Fruit fly (Drosophila melanogaster): Measurements from ENCODE around the gene CG5877.

The CG5877 gene

dm6 chrX:15309918-15310317, 17.1 kb downstream of the CG5877 start (continued):
- no peak for TF ChIP-seq Asciz (GFP tag; optimal IDR thresholded peaks at IDR 0.05)
- TF ChIP-seq maf-S (GFP tag; optimal IDR thresholded peaks at IDR 0.05), result no peak
- no peak for TF ChIP-seq CG10274 (GFP tag; optimal IDR thresholded peaks at IDR 0.05)
- TF ChIP-seq ssp (GFP tag; IDR thresholded peaks at IDR 0.05), result no peak
- TF ChIP-seq slp2 (GFP tag; optimal IDR thresholded peaks at IDR 0.05), result no peak
- TF ChIP-seq stc (GFP tag; IDR thresholded peaks at IDR 0.05), result peak; percentile 34; the same call in 1 of the 2 replicates
- TF ChIP-seq CG30020 (tag; optimal IDR thresholded peaks at IDR 0.05), result no peak
- TF ChIP-seq ash1 (GFP tag; optimal IDR thresholded peaks at IDR 0.05), result no peak
- no peak for TF ChIP-seq Ets65A (GFP tag)
- TF ChIP-seq CG15696 (tag; optimal IDR thresholded peaks at IDR 0.05), result no peak
- peak; percentile 53 for TF ChIP-seq CG2678 (tag; optimal IDR thresholded peaks at IDR 0.05)
- no peak for TF ChIP-seq ems (GFP tag; optimal IDR thresholded peaks at IDR 0.05)
- TF ChIP-seq CG16779 (GFP tag; IDR thresholded peaks at IDR 0.05), result no peak
- no peak for TF ChIP-seq CG8359 (GFP tag; optimal IDR thresholded peaks at IDR 0.05; ENCODE audit: borderline replicate concordance)
- no peak for TF ChIP-seq pita (GFP tag; optimal IDR thresholded peaks at IDR 0.05)
- TF ChIP-seq exex (tag; optimal IDR thresholded peaks at IDR 0.05), result no peak
- TF ChIP-seq CG16863 (GFP tag; optimal IDR thresholded peaks at IDR 0.05), result no peak
- no peak for TF ChIP-seq CG33557 (GFP tag; optimal IDR thresholded peaks at IDR 0.05)
- TF ChIP-seq CG10431 (GFP tag; optimal IDR thresholded peaks at IDR 0.05), result no peak
- no peak for TF ChIP-seq NFAT (GFP tag; IDR thresholded peaks at IDR 0.05)
- no peak for TF ChIP-seq CG1529 (GFP tag; optimal IDR thresholded peaks at IDR 0.05)
- no peak for TF ChIP-seq tio (GFP tag; optimal IDR thresholded peaks at IDR 0.05)
- no peak for TF ChIP-seq sr (GFP tag; IDR thresholded peaks at IDR 0.05)
- peak; percentile 12; the same call in 1 of the 2 replicates for TF ChIP-seq slbo (GFP tag; IDR thresholded peaks at IDR 0.05)
- TF ChIP-seq CG43689 (GFP tag; IDR thresholded peaks at IDR 0.05), result no peak
- TF ChIP-seq trem (tag; optimal IDR thresholded peaks at IDR 0.05), result no peak
- no peak for TF ChIP-seq CG17612 (GFP tag; IDR thresholded peaks at IDR 0.05)
- no peak for TF ChIP-seq klu (GFP tag; IDR thresholded peaks at IDR 0.05)
- TF ChIP-seq CG31224 (GFP tag; IDR thresholded peaks at IDR 0.05), result no peak
- no peak for TF ChIP-seq CG8924 (tag; optimal IDR thresholded peaks at IDR 0.05)
- TF ChIP-seq Blimp-1 (GFP tag; optimal IDR thresholded peaks at IDR 0.05), result peak; percentile 24
- TF ChIP-seq NK7.1 (GFP tag; optimal IDR thresholded peaks at IDR 0.05), result no peak
- TF ChIP-seq Hmx (GFP tag; optimal IDR thresholded peaks at IDR 0.05), result no peak
- no peak for TF ChIP-seq tin (GFP tag; optimal IDR thresholded peaks at IDR 0.05)
- TF ChIP-seq nerfin-1 (tag; optimal IDR thresholded peaks at IDR 0.05), result no peak
- TF ChIP-seq CG6175 (GFP tag; IDR thresholded peaks at IDR 0.05), result no peak
- no peak for TF ChIP-seq chn (GFP tag; optimal IDR thresholded peaks at IDR 0.05)
- peak; percentile 54 for TF ChIP-seq Sox102F (GFP tag; optimal IDR thresholded peaks at IDR 0.05)
- TF ChIP-seq phol (tag; optimal IDR thresholded peaks at IDR 0.05), result peak; percentile 6
- TF ChIP-seq vfl (GFP tag; optimal IDR thresholded peaks at IDR 0.05), result no peak
- TF ChIP-seq CG11093 (GFP tag; IDR thresholded peaks at IDR 0.05), result no peak
- no peak for TF ChIP-seq NfI (GFP tag; optimal IDR thresholded peaks at IDR 0.05)
- TF ChIP-seq CG1832 (GFP tag; optimal IDR thresholded peaks at IDR 0.05), result no peak
- no peak for TF ChIP-seq Gug (GFP tag; IDR thresholded peaks at IDR 0.05)
- TF ChIP-seq CG4404 (GFP tag; IDR thresholded peaks at IDR 0.05), result no peak
- TF ChIP-seq Aef1 (GFP tag; IDR thresholded peaks at IDR 0.05), result 0 out of 3 replicates have a peak, but pooled peaks have one; percentile 18
- no peak for TF ChIP-seq MTF-1 (GFP tag; optimal IDR thresholded peaks at IDR 0.05; ENCODE audit: borderline replicate concordance)
- no peak for TF ChIP-seq CG4360 (GFP tag; IDR thresholded peaks at IDR 0.05)
- TF ChIP-seq CG7987 (GFP tag; optimal IDR thresholded peaks at IDR 0.05), result no peak
- no peak for TF ChIP-seq CG1647 (GFP tag; optimal IDR thresholded peaks at IDR 0.05)
- no peak for TF ChIP-seq emc (GFP tag; optimal IDR thresholded peaks at IDR 0.05)
- no peak for TF ChIP-seq CG4617 (GFP tag; optimal IDR thresholded peaks at IDR 0.05; ENCODE audit: borderline replicate concordance)

All from whole organism, embryonic.